Worm (Caenorhabditis elegans) whole organism, early embryonic: ENCODE measurements around the gene sql-1.

Experiments
- aly-1 ChIP-seq: sonication (generic microtip); optimal IDR thresholded peaks from 2 replicates; lab custom pipeline; 2016; ENCODE audit warnings: missing genetic modification characterization, missing compliant biosample characterization
- ama-1 ChIP-seq: fragments of 150-350 bp; optimal IDR thresholded peaks from 2 replicates; lab custom pipeline; 2014
- ceh-36 ChIP-seq: sonication (generic microtip); optimal IDR thresholded peaks from 2 replicates; lab custom pipeline; 2016; ENCODE audit warnings: missing genetic modification characterization, inconsistent platforms, missing compliant biosample characterization
- ets-7 ChIP-seq: sonication (generic microtip); optimal IDR thresholded peaks from 2 replicates; lab custom pipeline; 2016; ENCODE audit warnings: missing genotype, missing genetic modification characterization, missing compliant biosample characterization
- flt-1 ChIP-seq: fragments of 200-800 bp; sonication (Bioruptor generic); IDR thresholded peaks from 2 replicates; pipeline ENCODE4 v1.3.6; 2022; ENCODE audit warnings: missing genetic modification characterization, missing compliant biosample characterization
- hmg-4 ChIP-seq: fragments of 200-800 bp; sonication (Bioruptor generic); optimal IDR thresholded peaks from 2 replicates; lab custom pipeline; 2018; ENCODE audit warnings: mild to moderate bottlenecking, missing genetic modification characterization, missing compliant biosample characterization
- hnd-1 ChIP-seq: sonication (generic microtip); optimal IDR thresholded peaks from 2 replicates; lab custom pipeline; 2016; ENCODE audit warnings: missing genetic modification characterization, missing compliant biosample characterization
- pes-1 ChIP-seq: fragments of 200-800 bp; sonication (Bioruptor generic); IDR thresholded peaks from 2 replicates; pipeline ENCODE4 v1.3.6; 2022; ENCODE audit warnings: missing genetic modification reagents, missing genetic modification characterization, missing compliant biosample characterization
- scrt-1 ChIP-seq: fragments of 200-800 bp; sonication (Bioruptor generic); IDR thresholded peaks from 2 replicates; pipeline ENCODE4 v1.3.6; 2022; ENCODE audit warnings: missing genetic modification characterization, missing compliant biosample characterization
- sea-1 ChIP-seq: fragments of 200-800 bp; sonication (Bioruptor generic); conservative IDR thresholded peaks from 2 replicates; pipeline ENCODE4 v1.3.6; 2022; ENCODE audit warnings: missing genetic modification characterization, missing compliant biosample characterization
- tbx-37 ChIP-seq: fragments of 200-800 bp; sonication (Bioruptor generic); conservative IDR thresholded peaks from 2 replicates; pipeline ENCODE4 v1.3.6; 2022; ENCODE audit warnings: missing genetic modification reagents, missing genetic modification characterization, missing compliant biosample characterization
- tra-4 ChIP-seq: sonication (generic microtip); optimal IDR thresholded peaks from 2 replicates; lab custom pipeline; 2017; ENCODE audit warnings: missing genetic modification characterization, missing compliant biosample characterization

DNA sequence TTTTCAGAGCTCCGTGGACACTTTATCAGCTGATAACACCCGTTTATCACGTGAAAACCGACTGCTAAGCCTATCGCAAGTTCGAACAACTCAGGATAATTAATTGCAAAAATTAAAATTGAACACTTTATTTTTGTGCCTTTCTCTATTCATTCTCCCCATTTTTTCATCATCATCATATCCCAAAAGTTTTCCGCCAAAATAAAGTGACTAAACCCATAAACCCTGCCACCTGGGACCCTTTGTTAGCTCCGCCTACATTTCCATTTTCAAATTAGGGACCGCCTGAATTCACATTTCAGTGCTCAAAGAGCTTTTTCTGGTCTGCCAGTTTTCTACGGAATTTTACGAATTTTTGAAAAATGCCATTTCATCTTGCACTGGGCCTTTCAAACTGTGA, 14.9 kb upstream of the sql-1 start, which contains the start of gene arrd-16:
- TF ChIP-seq aly-1: no peak
- no peak for TF ChIP-seq scrt-1 (GFP tag; lab: Robert Waterston, UW)
- TF ChIP-seq ets-7 (tag; lab: Kevin White, UChicago): no peak
- TF ChIP-seq tra-4 (tag; lab: Kevin White, UChicago): no peak
- TF ChIP-seq sea-1 (GFP tag; lab: Robert Waterston, UW): no peak
- TF ChIP-seq hnd-1: no peak
- no peak for TF ChIP-seq ama-1 (lab: Kevin White, UChicago)
- TF ChIP-seq pes-1 (GFP tag; lab: Robert Waterston, UW): no peak
- no peak for TF ChIP-seq hmg-4 (GFP tag; lab: Kevin White, UChicago)
- TF ChIP-seq flt-1: no peak
- TF ChIP-seq ceh-36 (tag; lab: Kevin White, UChicago): no peak
- TF ChIP-seq tbx-37: no peak
